Worm (Caenorhabditis elegans) whole organism, early embryonic: ENCODE measurements around the gene bbs-5.

Source experiments
- B0310.2 ChIP-seq: sonication (generic microtip); optimal IDR thresholded peaks from 2 replicates; lab custom pipeline; 2016; ENCODE audit warnings: mild to moderate bottlenecking, missing genetic modification characterization, missing compliant biosample characterization
- ama-1 ChIP-seq: fragments of 150-350 bp; optimal IDR thresholded peaks from 2 replicates; lab custom pipeline; 2014
- ceh-36 ChIP-seq: sonication (generic microtip); optimal IDR thresholded peaks from 2 replicates; lab custom pipeline; 2016; ENCODE audit warnings: missing genetic modification characterization, inconsistent platforms, missing compliant biosample characterization
- flt-1 ChIP-seq: fragments of 200-800 bp; sonication (Bioruptor generic); IDR thresholded peaks from 2 replicates; pipeline ENCODE4 v1.3.6; 2022; ENCODE audit warnings: missing genetic modification characterization, missing compliant biosample characterization
- hmbx-1 ChIP-seq: sonication (generic microtip); optimal IDR thresholded peaks from 2 replicates; lab custom pipeline; 2016; ENCODE audit warnings: mild to moderate bottlenecking, missing genetic modification characterization, missing compliant biosample characterization
- hmg-4 ChIP-seq: fragments of 200-800 bp; sonication (Bioruptor generic); optimal IDR thresholded peaks from 2 replicates; lab custom pipeline; 2018; ENCODE audit warnings: mild to moderate bottlenecking, missing genetic modification characterization, missing compliant biosample characterization
- hnd-1 ChIP-seq: sonication (generic microtip); optimal IDR thresholded peaks from 2 replicates; lab custom pipeline; 2016; ENCODE audit warnings: missing genetic modification characterization, missing compliant biosample characterization
- scrt-1 ChIP-seq: fragments of 200-800 bp; sonication (Bioruptor generic); IDR thresholded peaks from 2 replicates; pipeline ENCODE4 v1.3.6; 2022; ENCODE audit warnings: missing genetic modification characterization, missing compliant biosample characterization
- sea-1 ChIP-seq: fragments of 200-800 bp; sonication (Bioruptor generic); conservative IDR thresholded peaks from 2 replicates; pipeline ENCODE4 v1.3.6; 2022; ENCODE audit warnings: missing genetic modification characterization, missing compliant biosample characterization
- tbx-11 ChIP-seq: fragments of 200-800 bp; sonication (Bioruptor generic); IDR thresholded peaks from 2 replicates; pipeline ENCODE4 v1.3.6; 2022; ENCODE audit warnings: missing genetic modification characterization, missing compliant biosample characterization
- tra-4 ChIP-seq: sonication (generic microtip); optimal IDR thresholded peaks from 2 replicates; lab custom pipeline; 2017; ENCODE audit warnings: missing genetic modification characterization, missing compliant biosample characterization

ce11 chrIII:10271807-10272206 lies 10.2 kb upstream of the bbs-5 start:
- TF ChIP-seq flt-1 (GFP tag; lab: Robert Waterston, UW) (no peak), hnd-1 (no peak), hmg-4 (GFP tag; lab: Kevin White, UChicago) (no peak), tbx-11 (GFP tag; lab: Robert Waterston, UW) (no peak), B0310.2 (tag; lab: Kevin White, UChicago) (no peak), hmbx-1 (tag; lab: Kevin White, UChicago) (no peak), ama-1 (lab: Kevin White, UChicago) (no peak), scrt-1 (GFP tag; lab: Robert Waterston, UW) (no peak), ceh-36 (tag; lab: Kevin White, UChicago) (no peak), sea-1 (GFP tag; lab: Robert Waterston, UW) (no peak), tra-4 (no peak)
